Worm (Caenorhabditis elegans) whole organism, L4/young adult: ENCODE results near the gene R144.6.

Experiments
- W03F9.2 ChIP-seq: fragments of 150-350 bp; optimal IDR thresholded peaks from 2 replicates; lab custom pipeline; 2014; ENCODE audit warnings: missing biosample characterization, missing genetic modification characterization
- dao-5 ChIP-seq: sonication (generic microtip); optimal IDR thresholded peaks from 2 replicates; lab custom pipeline; 2016; ENCODE audit warnings: missing genotype, missing genetic modification characterization, moderate library complexity, missing compliant biosample characterization
- him-1 ChIP-seq: sonication (generic microtip); optimal IDR thresholded peaks from 2 replicates; lab custom pipeline; 2016; ENCODE audit warnings: missing genotype, missing genetic modification reagents, missing genetic modification characterization, missing compliant biosample characterization

- no peak for TF ChIP-seq W03F9.2 (tag; lab: Kevin White, UChicago)
- no peak for TF ChIP-seq him-1 (tag; lab: Kevin White, UChicago)
- no peak for TF ChIP-seq dao-5 (tag; lab: Kevin White, UChicago)
These were observed 37.6 kb upstream of the R144.6 start, which contains the start of gene nlp-43 for ce11 chrIII:5042112-5042511.
